Fruit fly (Drosophila melanogaster) whole organism, pupa: ENCODE results near the gene CG8611.

Experiments used
- CG10348 ChIP-seq: fragments of 200-800 bp; sonication (Bioruptor generic); IDR thresholded peaks from 2 replicates; pipeline ENCODE4 v1.3.6; 2022; ENCODE audit warnings: missing biosample characterization, missing genetic modification characterization
- CG12605 ChIP-seq: fragments of 200-800 bp; sonication (Bioruptor generic); IDR thresholded peaks from 2 replicates; pipeline ENCODE4 v1.3.6; 2022; ENCODE audit warnings: missing biosample characterization, missing genetic modification characterization
- CG14655 ChIP-seq: fragments of 200-800 bp; sonication (Bioruptor generic); optimal IDR thresholded peaks from 3 replicates; lab custom pipeline; 2017; ENCODE audit warnings: mild to moderate bottlenecking, missing biosample characterization, missing genetic modification reagents, missing genetic modification characterization
- CG17806 ChIP-seq: fragments of 200-800 bp; sonication (Bioruptor generic); optimal IDR thresholded peaks from 2 replicates; lab custom pipeline; 2018; ENCODE audit warnings: missing biosample characterization, mild to moderate bottlenecking, missing genetic modification characterization, moderate library complexity
- CG32121 ChIP-seq: fragments of 200-800 bp; sonication (Bioruptor generic); IDR thresholded peaks from 2 replicates; pipeline ENCODE4 v1.3.6; 2022; ENCODE audit warnings: missing biosample characterization, missing genetic modification characterization
- CG34367 ChIP-seq: fragments of 200-800 bp; sonication (Bioruptor generic); optimal IDR thresholded peaks from 2 replicates; lab custom pipeline; 2018; ENCODE audit warnings: missing biosample characterization, mild to moderate bottlenecking, missing genetic modification characterization
- CG8301 ChIP-seq: fragments of 200-800 bp; sonication (Bioruptor generic); optimal IDR thresholded peaks from 2 replicates; lab custom pipeline; 2018; ENCODE audit warnings: missing biosample characterization, mild to moderate bottlenecking, missing genetic modification characterization
- CG9948 ChIP-seq: fragments of 200-800 bp; sonication (Bioruptor generic); optimal IDR thresholded peaks from 2 replicates; lab custom pipeline; 2018; ENCODE audit warnings: missing biosample characterization, mild to moderate bottlenecking, missing genetic modification characterization, moderate library complexity
- D1 ChIP-seq: fragments of 200-800 bp; sonication (Bioruptor generic); optimal IDR thresholded peaks from 2 replicates; lab custom pipeline; 2018; ENCODE audit warnings: missing biosample characterization, mild to moderate bottlenecking, missing genetic modification characterization, moderate library complexity
- EcR ChIP-seq: fragments of 200-800 bp; sonication (Bioruptor generic); optimal IDR thresholded peaks from 3 replicates; lab custom pipeline; 2019; ENCODE audit warnings: missing biosample characterization, missing genetic modification characterization, mild to moderate bottlenecking, moderate library complexity, missing genetic modification reagents
- Ets98B ChIP-seq: fragments of 200-800 bp; sonication (Bioruptor generic); IDR thresholded peaks from 2 replicates; pipeline ENCODE4 v1.3.6; 2022; ENCODE audit warnings: missing biosample characterization, missing genetic modification characterization
- Pif1A ChIP-seq: fragments of 200-800 bp; sonication (Bioruptor generic); optimal IDR thresholded peaks from 3 replicates; lab custom pipeline; 2016; ENCODE audit warnings: missing biosample characterization, missing genetic modification characterization
- Pif1B ChIP-seq: fragments of 200-800 bp; sonication (Bioruptor generic); optimal IDR thresholded peaks from 3 replicates; lab custom pipeline; 2016; ENCODE audit warnings: missing biosample characterization, missing genetic modification characterization
- Snoo ChIP-seq: fragments of 200-800 bp; sonication (Bioruptor generic); optimal IDR thresholded peaks from 3 replicates; lab custom pipeline; 2017; ENCODE audit warnings: missing biosample characterization, mild to moderate bottlenecking, missing genetic modification characterization, inconsistent platforms
- fd96Ca ChIP-seq: fragments of 200-800 bp; sonication (Bioruptor generic); IDR thresholded peaks from 3 replicates; pipeline ENCODE4 v1.3.6; 2022; ENCODE audit warnings: missing biosample characterization, missing genetic modification characterization
- gl ChIP-seq: fragments of 200-800 bp; sonication (Bioruptor generic); optimal IDR thresholded peaks from 2 replicates; lab custom pipeline; 2018; ENCODE audit warnings: missing biosample characterization, mild to moderate bottlenecking, missing genetic modification characterization
- rn ChIP-seq: fragments of 200-800 bp; sonication (Bioruptor generic); IDR thresholded peaks from 2 replicates; pipeline ENCODE4 v1.3.6; 2022; ENCODE audit warnings: missing biosample characterization, missing genetic modification characterization

Gene CG8611

dm6 chrX:17368569-17368968 is 53.4 kb downstream of the CG8611 start:
- no peak for TF ChIP-seq Snoo (tag; lab: Kevin White, UChicago)
- TF ChIP-seq Pif1A, result no peak
- TF ChIP-seq fd96Ca, result no peak
- no peak for TF ChIP-seq CG17806
- TF ChIP-seq rn, result no peak
- no peak for TF ChIP-seq CG12605
- no peak for TF ChIP-seq CG10348
- TF ChIP-seq Ets98B (GFP tag; lab: Robert Waterston, UW), result no peak
- no peak for TF ChIP-seq CG34367
- TF ChIP-seq CG32121, result no peak
- TF ChIP-seq CG14655, result no peak
- TF ChIP-seq gl (tag; lab: Kevin White, UChicago), result no peak
- no peak for TF ChIP-seq CG9948 (tag; lab: Kevin White, UChicago)
- TF ChIP-seq CG8301 (tag; lab: Kevin White, UChicago), result no peak
- TF ChIP-seq Pif1B (GFP tag; lab: Kevin White, UChicago), result no peak
- TF ChIP-seq EcR (GFP tag; lab: Kevin White, UChicago), result no peak
- TF ChIP-seq D1 (tag; lab: Kevin White, UChicago), result no peak
